Fruit fly (Drosophila melanogaster) whole organism, embryonic: ENCODE measurements around the gene CG43630.

Experiments
- Antp ChIP-seq: fragments of 200-800 bp; sonication (Bioruptor generic); optimal IDR thresholded peaks from 3 replicates; lab custom pipeline; 2016; ENCODE audit warnings: missing biosample characterization, missing genetic modification characterization
- BEAF-32 ChIP-seq: fragments of 200-800 bp; sonication (Bioruptor generic); optimal IDR thresholded peaks from 3 replicates; lab custom pipeline; 2017; ENCODE audit warnings: missing biosample characterization, missing genetic modification characterization, mild to moderate bottlenecking, moderate library complexity, missing genetic modification reagents
- Blimp-1 ChIP-seq: fragments of 200-800 bp; sonication (Bioruptor generic); optimal IDR thresholded peaks from 3 replicates; lab custom pipeline; 2018; ENCODE audit warnings: missing biosample characterization, missing genetic modification characterization, mild to moderate bottlenecking, moderate library complexity, missing genetic modification reagents
- BtbVII ChIP-seq: fragments of 200-800 bp; sonication (Bioruptor generic); optimal IDR thresholded peaks from 3 replicates; lab custom pipeline; 2017; ENCODE audit warnings: missing biosample characterization, mild to moderate bottlenecking, missing genetic modification characterization
- CG10979 ChIP-seq: fragments of 200-800 bp; sonication (Bioruptor generic); optimal IDR thresholded peaks from 2 replicates; lab custom pipeline; 2018; ENCODE audit warnings: missing biosample characterization, mild to moderate bottlenecking, missing genetic modification characterization, moderate library complexity
- CG11504 ChIP-seq: fragments of 200-800 bp; sonication (Bioruptor generic); optimal IDR thresholded peaks from 3 replicates; lab custom pipeline; 2019; ENCODE audit warnings: missing biosample characterization, mild to moderate bottlenecking, missing genetic modification characterization, moderate library complexity
- CG11696 ChIP-seq: fragments of 200-800 bp; sonication (Bioruptor generic); IDR thresholded peaks from 2 replicates; pipeline ENCODE4 v1.3.6; 2022; ENCODE audit warnings: missing biosample characterization, missing genetic modification characterization
- CG17186 ChIP-seq: fragments of 200-800 bp; sonication (Bioruptor generic); optimal IDR thresholded peaks from 3 replicates; lab custom pipeline; 2017; ENCODE audit warnings: missing biosample characterization, missing genetic modification reagents, missing genetic modification characterization
- CG17568 ChIP-seq: fragments of 200-800 bp; sonication (Bioruptor generic); optimal IDR thresholded peaks from 2 replicates; lab custom pipeline; 2018; ENCODE audit warnings: missing biosample characterization, mild to moderate bottlenecking, missing genetic modification characterization, moderate library complexity
- CG2678 ChIP-seq: fragments of 200-800 bp; sonication (Bioruptor generic); optimal IDR thresholded peaks from 3 replicates; lab custom pipeline; 2019; ENCODE audit warnings: missing biosample characterization, mild to moderate bottlenecking, missing genetic modification characterization, moderate library complexity
- CG30403 ChIP-seq: fragments of 200-800 bp; sonication (Bioruptor generic); optimal IDR thresholded peaks from 3 replicates; lab custom pipeline; 2016; ENCODE audit warnings: missing biosample characterization, missing genetic modification characterization
- CG32532 ChIP-seq: fragments of 200-800 bp; sonication (Bioruptor generic); IDR thresholded peaks from 2 replicates; pipeline ENCODE4 v1.3.6; 2022; ENCODE audit warnings: missing biosample characterization, missing genetic modification characterization
- CG32772 ChIP-seq: fragments of 200-800 bp; sonication (Bioruptor generic); IDR thresholded peaks from 2 replicates; pipeline ENCODE4 v1.3.6; 2022; ENCODE audit warnings: missing biosample characterization, missing genetic modification characterization
- CG3281 ChIP-seq: fragments of 200-800 bp; sonication (Bioruptor generic); optimal IDR thresholded peaks from 3 replicates; lab custom pipeline; 2017; ENCODE audit warnings: missing biosample characterization, mild to moderate bottlenecking, missing genetic modification characterization
- CG34376 ChIP-seq: fragments of 200-800 bp; sonication (Bioruptor generic); optimal IDR thresholded peaks from 2 replicates; lab custom pipeline; 2018; ENCODE audit warnings: missing biosample characterization, mild to moderate bottlenecking, missing genetic modification characterization
- CG7372 ChIP-seq: fragments of 200-800 bp; sonication (Bioruptor generic); IDR thresholded peaks from 2 replicates; pipeline ENCODE4 v1.3.6; 2022; ENCODE audit warnings: missing biosample characterization, missing genetic modification characterization
- CG8281 ChIP-seq: fragments of 200-800 bp; sonication (Bioruptor generic); optimal IDR thresholded peaks from 2 replicates; lab custom pipeline; 2018; ENCODE audit warnings: missing biosample characterization, mild to moderate bottlenecking, missing genetic modification characterization, moderate library complexity
- CG8290 ChIP-seq, 3 experiments: fragments of 200-800 bp; sonication (Bioruptor generic); optimal IDR thresholded peaks; 2 replicates each; lab custom pipeline; 2016 to 2019; ENCODE audit warnings: missing biosample characterization in 3 of 3, missing genetic modification characterization in 3 of 3, mild to moderate bottlenecking in 2 of 3, moderate library complexity in 1 of 3
- CG8924 ChIP-seq: fragments of 200-800 bp; optimal IDR thresholded peaks from 3 replicates; lab custom pipeline; 2019; ENCODE audit warnings: missing biosample characterization, mild to moderate bottlenecking, missing genetic modification characterization, moderate library complexity
- CG9609 ChIP-seq: fragments of 200-800 bp; sonication (Bioruptor generic); optimal IDR thresholded peaks from 3 replicates; lab custom pipeline; 2016; ENCODE audit warnings: missing biosample characterization, missing genetic modification characterization
- Doc2 ChIP-seq: fragments of 200-800 bp; sonication (Bioruptor generic); IDR thresholded peaks from 2 replicates; pipeline ENCODE4 v1.3.6; 2022; ENCODE audit warnings: missing biosample characterization, missing genetic modification characterization
- Fer3 ChIP-seq: fragments of 200-800 bp; sonication (Bioruptor generic); optimal IDR thresholded peaks from 2 replicates; lab custom pipeline; 2018; ENCODE audit warnings: missing biosample characterization, mild to moderate bottlenecking, missing genetic modification characterization, moderate library complexity
- GATAe ChIP-seq: fragments of 200-800 bp; sonication (Bioruptor generic); conservative IDR thresholded peaks from 2 replicates; pipeline ENCODE4 v1.3.6; 2022; ENCODE audit warnings: missing biosample characterization, missing genetic modification characterization
- HLH4C ChIP-seq: fragments of 200-800 bp; sonication (Bioruptor generic); IDR thresholded peaks from 3 replicates; pipeline ENCODE4 v1.3.6; 2022; ENCODE audit warnings: missing biosample characterization, missing genetic modification characterization; ENCODE audit not compliant: partially characterized antibody
- HmgZ ChIP-seq: fragments of 200-800 bp; sonication (Bioruptor generic); optimal IDR thresholded peaks from 2 replicates; lab custom pipeline; 2018; ENCODE audit warnings: missing biosample characterization, mild to moderate bottlenecking, missing genetic modification characterization
- Med ChIP-seq: fragments of 200-800 bp; sonication (Bioruptor generic); peaks from one replicate; lab custom pipeline; 2016; ENCODE audit warnings: missing biosample characterization, missing genetic modification characterization, mild to moderate bottlenecking, inconsistent platforms, moderate library complexity
- PHDP ChIP-seq: fragments of 200-800 bp; sonication (Bioruptor generic); optimal IDR thresholded peaks from 3 replicates; lab custom pipeline; 2018; ENCODE audit warnings: missing biosample characterization, mild to moderate bottlenecking, missing genetic modification characterization, moderate library complexity
- Side ChIP-seq: fragments of 200-800 bp; sonication (Bioruptor generic); optimal IDR thresholded peaks from 2 replicates; lab custom pipeline; 2016; ENCODE audit warnings: missing biosample characterization, missing genetic modification characterization
- Trl ChIP-seq, 3 experiments: fragments of >200 bp in 2 of 3; fragments of 200-800 bp in 1 of 3; sonication (Bioruptor generic) in 1 of 3; optimal IDR thresholded peaks; 2 replicates in 1 of 3; 3 replicates in 2 of 3; lab custom pipeline; 2016 to 2017; ENCODE audit warnings: missing biosample characterization in 1 of 3, missing genetic modification characterization in 1 of 3
- Vsx1 ChIP-seq: fragments of 200-800 bp; sonication (Bioruptor generic); optimal IDR thresholded peaks from 2 replicates; lab custom pipeline; 2017; ENCODE audit warnings: missing biosample characterization, mild to moderate bottlenecking, missing genetic modification characterization, missing genetic modification reagents
- caup ChIP-seq: fragments of 200-800 bp; sonication (Bioruptor generic); optimal IDR thresholded peaks from 3 replicates; lab custom pipeline; 2017; ENCODE audit warnings: missing biosample characterization, mild to moderate bottlenecking, missing genetic modification characterization, moderate library complexity; ENCODE audit not compliant: severe bottlenecking
- crp ChIP-seq, 2 experiments: fragments of 200-800 bp; sonication (Bioruptor generic); optimal IDR thresholded peaks; 2 replicates in 1 of 2; 3 replicates in 1 of 2; lab custom pipeline; 2017; ENCODE audit warnings: missing biosample characterization in 2 of 2, missing genetic modification characterization in 2 of 2, mild to moderate bottlenecking in 1 of 2, moderate library complexity in 1 of 2
- dan ChIP-seq: fragments of 200-800 bp; sonication (Bioruptor generic); IDR thresholded peaks from 2 replicates; pipeline ENCODE4 v1.3.6; 2022; ENCODE audit warnings: missing biosample characterization, missing genetic modification characterization
- emc ChIP-seq: fragments of 200-800 bp; sonication (Bioruptor generic); optimal IDR thresholded peaks from 2 replicates; lab custom pipeline; 2016; ENCODE audit warnings: missing biosample characterization, missing genetic modification characterization
- kni ChIP-seq: fragments of 200-800 bp; sonication (Bioruptor generic); optimal IDR thresholded peaks from 3 replicates; lab custom pipeline; 2017; ENCODE audit warnings: mild to moderate bottlenecking, missing biosample characterization, missing genetic modification reagents, missing genetic modification characterization
- lab ChIP-seq: fragments of 200-800 bp; sonication (Bioruptor generic); optimal IDR thresholded peaks from 3 replicates; lab custom pipeline; 2017; ENCODE audit warnings: missing biosample characterization, missing genetic modification characterization, mild to moderate bottlenecking, moderate library complexity, missing genetic modification reagents
- mirr ChIP-seq: fragments of 200-800 bp; sonication (Bioruptor generic); optimal IDR thresholded peaks from 3 replicates; lab custom pipeline; 2018; ENCODE audit warnings: missing biosample characterization, mild to moderate bottlenecking, missing genetic modification characterization
- pho ChIP-seq: fragments of 200-800 bp; sonication (Bioruptor generic); optimal IDR thresholded peaks from 2 replicates; lab custom pipeline; 2016; ENCODE audit warnings: missing biosample characterization, missing genetic modification characterization
- row ChIP-seq: fragments of 200-800 bp; sonication (Bioruptor generic); IDR thresholded peaks from 3 replicates; pipeline ENCODE4 v1.3.6; 2022; ENCODE audit warnings: missing biosample characterization, missing genetic modification characterization
- sens ChIP-seq: fragments of 200-800 bp; sonication (Bioruptor generic); peaks from one replicate; lab custom pipeline; 2016; ENCODE audit warnings: missing biosample characterization, missing genetic modification characterization
- sug ChIP-seq: fragments of 200-800 bp; optimal IDR thresholded peaks from 2 replicates; lab custom pipeline; 2019; ENCODE audit warnings: missing biosample characterization, mild to moderate bottlenecking, missing genetic modification characterization, moderate library complexity
- tio ChIP-seq: fragments of 200-800 bp; sonication (Bioruptor generic); optimal IDR thresholded peaks from 2 replicates; lab custom pipeline; 2017; ENCODE audit warnings: missing biosample characterization, missing genetic modification characterization, inconsistent platforms
- vvl ChIP-seq: fragments of 200-800 bp; sonication (Bioruptor generic); IDR thresholded peaks from 2 replicates; pipeline ENCODE4 v1.3.6; 2022; ENCODE audit warnings: missing biosample characterization, missing genetic modification characterization
- zen ChIP-seq: fragments of 200-800 bp; sonication (Bioruptor generic); optimal IDR thresholded peaks from 3 replicates; lab custom pipeline; 2018; ENCODE audit warnings: missing biosample characterization, mild to moderate bottlenecking, missing genetic modification characterization, moderate library complexity

Gene CG43630

DNA sequence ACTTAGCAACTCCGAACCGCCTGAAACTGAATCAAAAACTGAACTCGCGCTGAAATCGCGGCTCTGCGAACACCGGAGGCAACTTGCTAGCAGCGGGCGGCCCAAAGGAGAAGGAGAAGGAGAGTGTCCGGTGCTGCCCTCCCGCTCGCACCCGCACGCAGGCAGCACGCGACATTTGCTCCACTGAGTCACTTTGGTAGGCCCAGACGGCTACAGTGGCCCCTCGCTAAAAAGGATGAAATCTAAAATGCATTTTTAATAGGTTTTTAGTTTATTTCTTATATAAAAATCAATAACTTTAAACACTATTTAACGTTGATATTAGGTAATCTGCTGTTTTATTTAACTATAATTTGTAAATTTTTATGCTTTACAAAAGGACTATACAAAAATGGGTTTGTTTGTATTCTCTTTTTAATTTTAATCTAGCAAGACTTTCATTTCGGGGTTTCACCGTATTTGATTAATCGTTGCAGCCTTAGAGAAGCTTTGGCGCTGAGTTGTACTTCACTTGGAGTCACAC lies 46.4 kb upstream of the CG43630 start, which contains the start of gene Men (continued):
- TF ChIP-seq dan (GFP tag; lab: Robert Waterston, UW) (no peak), CG32772 (GFP tag; lab: Robert Waterston, UW) (peak; percentile 27; the same call in 1 of the 2 replicates), Vsx1 (peak; percentile 16)

DNA sequence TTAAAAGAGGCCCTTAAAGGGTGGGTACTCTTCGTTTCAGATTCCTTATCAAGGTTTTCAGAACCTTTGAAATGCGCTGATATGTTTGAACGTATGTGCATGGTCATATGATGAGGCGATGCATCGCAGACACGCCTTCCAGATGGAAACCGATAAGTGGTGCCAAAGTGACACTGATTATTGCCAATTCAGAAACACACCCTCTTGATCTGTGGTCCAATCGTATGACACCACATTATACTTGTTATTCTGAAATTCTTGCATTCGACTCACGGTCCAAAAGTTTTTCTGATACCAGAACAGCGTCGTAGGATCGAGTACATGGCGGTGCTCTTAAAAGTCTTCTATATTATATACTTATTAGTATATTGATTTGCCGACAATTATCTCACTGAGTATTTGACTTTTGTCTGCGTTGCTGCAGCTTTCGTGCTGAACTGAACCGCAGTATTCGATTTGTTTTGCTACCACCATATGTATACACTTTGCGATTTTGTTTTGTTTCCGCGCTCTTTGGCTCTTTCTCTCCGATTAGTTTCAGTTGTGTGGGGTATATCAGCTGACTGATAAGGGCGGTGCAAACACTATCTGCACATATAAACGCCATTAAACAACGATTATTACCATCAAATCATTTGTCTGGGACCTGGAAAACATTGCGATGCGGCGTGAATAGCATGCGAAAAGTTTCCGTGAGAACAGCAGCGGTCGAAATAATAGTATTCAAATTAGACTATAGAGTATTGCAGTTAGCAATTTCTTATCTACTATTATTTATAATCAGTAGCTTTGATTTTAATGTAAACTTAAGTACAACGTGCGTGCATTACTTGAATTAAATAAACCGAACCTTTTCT lies 44.5 kb upstream of the CG43630 start:
- TF ChIP-seq CG2678 (tag; lab: Kevin White, UChicago) (peak; percentile 29), Antp (GFP tag; lab: Kevin White, UChicago) (no peak), CG10979 (tag; lab: Kevin White, UChicago) (no peak), mirr (GFP tag; lab: Kevin White, UChicago) (peak; percentile 56), CG9609 (GFP tag; lab: Kevin White, UChicago) (no peak), CG17186 (GFP tag; lab: Kevin White, UChicago) (no peak), PHDP (tag; lab: Kevin White, UChicago) (peak; percentile 6), Doc2 (GFP tag; lab: Robert Waterston, UW) (no peak), Fer3 (peak; percentile 6), emc (no peak), BtbVII (GFP tag; lab: Kevin White, UChicago) (peak; percentile 8), CG11504 (peak; percentile 10), zen (tag; lab: Kevin White, UChicago) (no peak), tio (GFP tag; lab: Kevin White, UChicago) (no peak), CG32532 (GFP tag; lab: Robert Waterston, UW) (0 out of 2 replicates have a peak, but pooled peaks have one; percentile 24), CG7372 (GFP tag; lab: Robert Waterston, UW) (no peak), CG8281 (tag; lab: Kevin White, UChicago) (no peak), sens (GFP tag; lab: Kevin White, UChicago) (peak; percentile 3), Med (peak; percentile 62), Side (GFP tag; lab: Kevin White, UChicago) (no peak), pho (GFP tag; lab: Kevin White, UChicago) (no peak), CG8290 (GFP tag; optimal IDR thresholded peaks at IDR 0.05; lab: Kevin White, UChicago) (no peak), CG8290 (tag; optimal IDR thresholded peaks at IDR 0.05; lab: Kevin White, UChicago) (peak in 1 of 2 experiments; percentile 56), HmgZ (tag; lab: Kevin White, UChicago) (peak; percentile 15), crp (GFP tag; optimal IDR thresholded peaks at IDR 0.05; lab: Kevin White, UChicago) (peak in 1 of 2 experiments; percentile 0), CG30403 (GFP tag; lab: Kevin White, UChicago) (peak; percentile 1), CG17568 (no peak), caup (peak; percentile 5), kni (GFP tag; lab: Kevin White, UChicago) (no peak), CG3281 (GFP tag; lab: Kevin White, UChicago) (peak; percentile 23), Trl (optimal IDR thresholded peaks at IDR 0.05; lab: Kevin White, UChicago) (peak in 1 of 2 experiments; percentile 4), Trl (GFP tag; optimal IDR thresholded peaks at IDR 0.05; lab: Kevin White, UChicago) (no peak), vvl (no peak), row (GFP tag; lab: Robert Waterston, UW) (peak; percentile 23; the same call in 1 of the 3 replicates), sug (tag; lab: Kevin White, UChicago) (peak; percentile 80), CG8924 (tag; lab: Kevin White, UChicago) (no peak), lab (peak; percentile 40), HLH4C (no peak), Blimp-1 (GFP tag; lab: Kevin White, UChicago) (no peak), CG34376 (GFP tag; lab: Kevin White, UChicago) (peak; percentile 48), GATAe (GFP tag; lab: Robert Waterston, UW) (0 out of 2 replicates have a peak, but pooled peaks have one; percentile 41), CG11696 (0 out of 2 replicates have a peak, but pooled peaks have one; percentile 11), BEAF-32 (GFP tag; lab: Kevin White, UChicago) (no peak)
